Worm (Caenorhabditis elegans) whole organism, L3 larva: Measurements from ENCODE around the gene ula-1.
A peak's percentile ranks its signal among the peaks of the same experiment; 100 is the strongest.

Experiments
- R02D3.7 ChIP-seq: fragments of 150-350 bp; optimal IDR thresholded peaks from 2 replicates; lab custom pipeline; 2014; ENCODE audit warnings: missing biosample characterization, missing genetic modification characterization
- ZK546.5 ChIP-seq: sonication (generic microtip); optimal IDR thresholded peaks from 2 replicates; lab custom pipeline; 2017; ENCODE audit warnings: missing biosample characterization, missing genetic modification characterization
- aly-2 ChIP-seq: fragments of 150-350 bp; optimal IDR thresholded peaks from 2 replicates; lab custom pipeline; 2014; ENCODE audit warnings: missing biosample characterization, missing genetic modification characterization
- ama-1 ChIP-seq: fragments of 150-350 bp; optimal IDR thresholded peaks from 2 replicates; lab custom pipeline; 2018
- ceh-16 ChIP-seq: sonication (generic microtip); optimal IDR thresholded peaks from 2 replicates; lab custom pipeline; 2017; ENCODE audit warnings: missing biosample characterization, missing genetic modification characterization
- ceh-28 ChIP-seq: fragments of 150-350 bp; optimal IDR thresholded peaks from 2 replicates; lab custom pipeline; 2014; ENCODE audit warnings: missing biosample characterization, missing genetic modification reagents, missing genetic modification characterization
- ceh-82 ChIP-seq: fragments of 150-350 bp; optimal IDR thresholded peaks from 2 replicates; lab custom pipeline; 2014; ENCODE audit warnings: missing biosample characterization, missing genetic modification characterization
- ceh-9 ChIP-seq: sonication (generic microtip); optimal IDR thresholded peaks from 2 replicates; lab custom pipeline; 2018; ENCODE audit warnings: missing biosample characterization, missing genetic modification characterization
- daf-12 ChIP-seq: fragments of 150-350 bp; optimal IDR thresholded peaks from 2 replicates; lab custom pipeline; 2014; ENCODE audit warnings: missing biosample characterization, missing genetic modification reagents, missing genetic modification characterization
- egl-27 ChIP-seq: sonication (generic microtip); optimal IDR thresholded peaks from 4 replicates; lab custom pipeline; 2017; ENCODE audit warnings: missing biosample characterization, missing genetic modification reagents, missing genetic modification characterization
- egl-5 ChIP-seq: fragments of 150-350 bp; optimal IDR thresholded peaks from 2 replicates; lab custom pipeline; 2017; ENCODE audit warnings: missing biosample characterization, missing genetic modification reagents, missing genetic modification characterization, inconsistent platforms
- elt-1 ChIP-seq: fragments of 150-350 bp; optimal IDR thresholded peaks from 2 replicates; lab custom pipeline; 2014; ENCODE audit warnings: missing biosample characterization, missing genetic modification characterization
- elt-2 ChIP-seq: sonication (generic microtip); optimal IDR thresholded peaks from 2 replicates; lab custom pipeline; 2016; ENCODE audit warnings: missing genetic modification reagents, mild to moderate bottlenecking, missing genetic modification characterization, missing compliant biosample characterization
- elt-3 ChIP-seq, 3 experiments: fragments of 150-350 bp in 1 of 3; sonication (generic microtip) in 2 of 3; optimal IDR thresholded peaks; 2 replicates in 2 of 3; 4 replicates in 1 of 3; lab custom pipeline; 2014 to 2017; ENCODE audit warnings: missing biosample characterization in 3 of 3, missing genetic modification characterization in 3 of 3
- eor-1 ChIP-seq, 2 experiments: fragments of 150-350 bp; optimal IDR thresholded peaks; 2 replicates each; lab custom pipeline; 2014 to 2018; ENCODE audit warnings: missing biosample characterization in 2 of 2, missing genetic modification characterization in 2 of 2
- fkh-10 ChIP-seq: sonication (generic microtip); optimal IDR thresholded peaks from 2 replicates; lab custom pipeline; 2017; ENCODE audit warnings: missing biosample characterization, missing genetic modification reagents, missing genetic modification characterization
- fkh-2 ChIP-seq: fragments of 150-350 bp; optimal IDR thresholded peaks from 2 replicates; lab custom pipeline; 2014; ENCODE audit warnings: missing biosample characterization, missing genetic modification reagents, missing genetic modification characterization
- fos-1 ChIP-seq: fragments of 150-350 bp; optimal IDR thresholded peaks from 2 replicates; lab custom pipeline; 2014; ENCODE audit warnings: missing biosample characterization, missing genetic modification characterization
- hmg-11 ChIP-seq: sonication (generic microtip); optimal IDR thresholded peaks from 2 replicates; lab custom pipeline; 2016; ENCODE audit warnings: missing genetic modification characterization, missing compliant biosample characterization
- jun-1 ChIP-seq: fragments of 150-350 bp; optimal IDR thresholded peaks from 2 replicates; lab custom pipeline; 2014; ENCODE audit warnings: missing biosample characterization, missing genetic modification reagents, missing genetic modification characterization
- lin-15B ChIP-seq: fragments of 150-350 bp; optimal IDR thresholded peaks from 2 replicates; lab custom pipeline; 2014; ENCODE audit warnings: missing biosample characterization, missing genetic modification characterization
- lin-39 ChIP-seq: fragments of 150-350 bp; optimal IDR thresholded peaks from 2 replicates; lab custom pipeline; 2018; ENCODE audit warnings: missing biosample characterization, missing genetic modification reagents, missing genetic modification characterization
- lsy-12 ChIP-seq: sonication (generic microtip); optimal IDR thresholded peaks from 2 replicates; lab custom pipeline; 2016; ENCODE audit warnings: mild to moderate bottlenecking, missing genetic modification characterization, missing compliant biosample characterization
- mdl-1 ChIP-seq: fragments of 150-350 bp; optimal IDR thresholded peaks from 2 replicates; lab custom pipeline; 2014; ENCODE audit warnings: missing biosample characterization, missing genetic modification characterization
- mml-1 ChIP-seq: fragments of 150-350 bp; sonication (generic microtip); optimal IDR thresholded peaks from 3 replicates; lab custom pipeline; 2014; ENCODE audit warnings: missing biosample characterization, missing genetic modification characterization
- nfya-1 ChIP-seq: sonication (generic microtip); optimal IDR thresholded peaks from 2 replicates; lab custom pipeline; 2017; ENCODE audit warnings: missing genetic modification characterization, mild to moderate bottlenecking, missing compliant biosample characterization, antibody characterized with exemption, moderate library complexity; ENCODE audit not compliant: insufficient read depth
- nhr-11 ChIP-seq: fragments of 150-350 bp; optimal IDR thresholded peaks from 2 replicates; lab custom pipeline; 2014; ENCODE audit warnings: missing biosample characterization, missing genetic modification characterization
- nhr-12 ChIP-seq: fragments of 150-350 bp; optimal IDR thresholded peaks from 2 replicates; lab custom pipeline; 2014; ENCODE audit warnings: missing biosample characterization, missing genetic modification characterization
- nhr-23 ChIP-seq: fragments of 150-350 bp; optimal IDR thresholded peaks from 2 replicates; lab custom pipeline; 2014; ENCODE audit warnings: missing biosample characterization, missing genetic modification reagents, missing genetic modification characterization
- nhr-237 ChIP-seq: fragments of 150-350 bp; optimal IDR thresholded peaks from 2 replicates; lab custom pipeline; 2014; ENCODE audit warnings: missing biosample characterization, missing genetic modification characterization
- nhr-25 ChIP-seq: sonication (generic microtip); optimal IDR thresholded peaks from 2 replicates; lab custom pipeline; 2017; ENCODE audit warnings: missing biosample characterization, missing genetic modification characterization
- nhr-28 ChIP-seq: fragments of 150-350 bp; optimal IDR thresholded peaks from 2 replicates; lab custom pipeline; 2014; ENCODE audit warnings: missing biosample characterization, missing genetic modification characterization
- nhr-43 ChIP-seq: sonication (generic microtip); optimal IDR thresholded peaks from 2 replicates; lab custom pipeline; 2016; ENCODE audit warnings: mild to moderate bottlenecking, missing genetic modification characterization, missing compliant biosample characterization; ENCODE audit not compliant: poor library complexity, severe bottlenecking
- nhr-67 ChIP-seq: fragments of 150-350 bp; optimal IDR thresholded peaks from 2 replicates; lab custom pipeline; 2014; ENCODE audit warnings: missing biosample characterization, missing genetic modification characterization
- nhr-76 ChIP-seq: fragments of 150-350 bp; sonication (generic microtip); optimal IDR thresholded peaks from 5 replicates; lab custom pipeline; 2014; ENCODE audit warnings: missing biosample characterization, missing genetic modification characterization
- nhr-77 ChIP-seq: fragments of 150-350 bp; optimal IDR thresholded peaks from 2 replicates; lab custom pipeline; 2014; ENCODE audit warnings: missing biosample characterization, missing genetic modification characterization
- pha-4 ChIP-seq: fragments of 150-350 bp; optimal IDR thresholded peaks from 2 replicates; lab custom pipeline; 2014; ENCODE audit warnings: missing biosample characterization, missing genetic modification reagents, missing genetic modification characterization
- pqm-1 ChIP-seq: fragments of 150-350 bp; optimal IDR thresholded peaks from 2 replicates; lab custom pipeline; 2017; ENCODE audit warnings: missing biosample characterization, missing genetic modification characterization, inconsistent platforms
- sea-2 ChIP-seq: fragments of 150-350 bp; sonication (generic microtip); optimal IDR thresholded peaks from 4 replicates; lab custom pipeline; 2014; ENCODE audit warnings: missing biosample characterization, missing genetic modification reagents, missing genetic modification characterization
- skn-1 ChIP-seq: fragments of 150-350 bp; optimal IDR thresholded peaks from 2 replicates; lab custom pipeline; 2014; ENCODE audit warnings: missing biosample characterization, missing genetic modification characterization
- snpc-4 ChIP-seq: fragments of 150-350 bp; optimal IDR thresholded peaks from 2 replicates; lab custom pipeline; 2014; ENCODE audit warnings: missing biosample characterization, missing genetic modification characterization
- tbx-2 ChIP-seq: sonication (generic microtip); optimal IDR thresholded peaks from 2 replicates; lab custom pipeline; 2016; ENCODE audit warnings: mild to moderate bottlenecking, missing genetic modification characterization, missing compliant biosample characterization
- unc-39 ChIP-seq: sonication (generic microtip); optimal IDR thresholded peaks from 4 replicates; lab custom pipeline; 2017; ENCODE audit warnings: missing biosample characterization, missing genetic modification characterization
- unc-62 ChIP-seq: fragments of 150-350 bp; sonication (generic microtip); optimal IDR thresholded peaks from 4 replicates; lab custom pipeline; 2014; ENCODE audit warnings: missing biosample characterization, missing genetic modification reagents, missing genetic modification characterization
- zag-1 ChIP-seq: fragments of 150-350 bp; optimal IDR thresholded peaks from 2 replicates; lab custom pipeline; 2014; ENCODE audit warnings: missing biosample characterization, missing genetic modification characterization
- ztf-11 ChIP-seq: fragments of 150-350 bp; optimal IDR thresholded peaks from 2 replicates; lab custom pipeline; 2014; ENCODE audit warnings: missing biosample characterization, missing genetic modification characterization
- ztf-4 ChIP-seq: fragments of 150-350 bp; optimal IDR thresholded peaks from 2 replicates; lab custom pipeline; 2014; ENCODE audit warnings: missing biosample characterization, missing genetic modification characterization

ula-1 gene

ce11 chrIII:4917960-4918712 is 2.0 kb downstream of the ula-1 start, which contains the start of gene rpb-8:
TSS of gene rpb-8 (minus strand) at chrIII:4918008.
- TF ChIP-seq nfya-1 (tag; lab: Kevin White, UChicago) = peak; percentile 72
- TF ChIP-seq skn-1 (tag; lab: Kevin White, UChicago) = no peak
- TF ChIP-seq aly-2 (tag; lab: Kevin White, UChicago) = no peak
- no peak for TF ChIP-seq nhr-67
- TF ChIP-seq lin-39 (tag; lab: Kevin White, UChicago) = peak; percentile 61
- TF ChIP-seq nhr-11 (tag; lab: Kevin White, UChicago) = no peak
- no peak for TF ChIP-seq eor-1 (tag; optimal IDR thresholded peaks at IDR 0.05; lab: Kevin White, UChicago)
- TF ChIP-seq unc-62 (GFP tag; lab: Kevin White, UChicago) = no peak
- no peak for TF ChIP-seq ztf-11 (tag; lab: Kevin White, UChicago)
- no peak for TF ChIP-seq nhr-43 (tag; lab: Kevin White, UChicago)
- no peak for TF ChIP-seq hmg-11 (tag; lab: Kevin White, UChicago)
- peak; percentile 66 for TF ChIP-seq nhr-23
- TF ChIP-seq ama-1 (lab: Kevin White, UChicago) = peak; percentile 38
- TF ChIP-seq elt-1 (tag; lab: Kevin White, UChicago) = no peak
- TF ChIP-seq R02D3.7 (tag; lab: Kevin White, UChicago) = no peak
- TF ChIP-seq egl-5 = peak; percentile 57
- TF ChIP-seq lin-15B (tag; lab: Kevin White, UChicago) = peak; percentile 71
- TF ChIP-seq nhr-25 (tag; lab: Kevin White, UChicago) = peak; percentile 8
- no peak for TF ChIP-seq pqm-1
- no peak for TF ChIP-seq elt-3 (tag; optimal IDR thresholded peaks at IDR 0.05; lab: Kevin White, UChicago)
- TF ChIP-seq pha-4 = peak; percentile 71
- TF ChIP-seq egl-27 (tag; lab: Kevin White, UChicago) = no peak
- TF ChIP-seq nhr-237 (tag; lab: Kevin White, UChicago) = no peak
- no peak for TF ChIP-seq fkh-2 (tag; lab: Kevin White, UChicago)
- TF ChIP-seq nhr-77 (tag; lab: Kevin White, UChicago) = no peak
- peak; percentile 3 for TF ChIP-seq elt-2 (tag; lab: Kevin White, UChicago)
- no peak for TF ChIP-seq fkh-10 (GFP tag; lab: Kevin White, UChicago)
- TF ChIP-seq ceh-9 (tag; lab: Kevin White, UChicago) = no peak
- no peak for TF ChIP-seq ceh-28 (tag; lab: Kevin White, UChicago)
- no peak for TF ChIP-seq ceh-16 (tag; lab: Kevin White, UChicago)
- peak; percentile 37 for TF ChIP-seq snpc-4 (tag; lab: Kevin White, UChicago)
- no peak for TF ChIP-seq lsy-12 (tag; lab: Kevin White, UChicago)
- no peak for TF ChIP-seq tbx-2 (tag; lab: Kevin White, UChicago)
- TF ChIP-seq nhr-28 (tag; lab: Kevin White, UChicago) = no peak
- no peak for TF ChIP-seq mml-1 (tag; lab: Kevin White, UChicago)
- no peak for TF ChIP-seq nhr-12 (tag; lab: Kevin White, UChicago)
- no peak for TF ChIP-seq ceh-82 (tag; lab: Kevin White, UChicago)
- no peak for TF ChIP-seq jun-1
- TF ChIP-seq fos-1 (tag; lab: Kevin White, UChicago) = no peak
- no peak for TF ChIP-seq ZK546.5 (tag; lab: Kevin White, UChicago)
- TF ChIP-seq nhr-76 (tag; lab: Kevin White, UChicago) = no peak
- no peak for TF ChIP-seq sea-2 (GFP tag; lab: Kevin White, UChicago)
- no peak for TF ChIP-seq zag-1 (tag; lab: Kevin White, UChicago)
- TF ChIP-seq unc-39 (tag; lab: Kevin White, UChicago) = no peak
- no peak for TF ChIP-seq mdl-1 (tag; lab: Kevin White, UChicago)
- TF ChIP-seq daf-12 = no peak
- no peak for TF ChIP-seq ztf-4
